Worm (Caenorhabditis elegans): ENCODE measurements around the gene C29A12.6.
A peak's percentile ranks its signal among the peaks of the same experiment; 100 is the strongest.

The C29A12.6 gene

ce11 chrV:10889036-10889435 is 42.0 kb downstream of the C29A12.6 start, which contains the start of gene F32D8.11:
F32D8.11 (minus strand) TSS chrV:10889136.
- no peak for TF ChIP-seq crh-2 (tag; optimal IDR thresholded peaks at IDR 0.05)
- TF ChIP-seq nhr-12 (tag; optimal IDR thresholded peaks at IDR 0.05), result no peak
- TF ChIP-seq ama-1 (optimal IDR thresholded peaks at IDR 0.05), result no peak
- TF ChIP-seq egl-27 (tag; optimal IDR thresholded peaks at IDR 0.05), result no peak
- no peak for TF ChIP-seq nhr-21 (tag; optimal IDR thresholded peaks at IDR 0.05)

ce11 chrV:10889774-10890173 is 42.8 kb downstream of the C29A12.6 start:
- no peak for TF ChIP-seq nhr-10 (tag; optimal IDR thresholded peaks at IDR 0.05)
- TF ChIP-seq crh-2 (tag; optimal IDR thresholded peaks at IDR 0.05), result no peak
- TF ChIP-seq egl-27 (tag; optimal IDR thresholded peaks at IDR 0.05), result no peak
- TF ChIP-seq ama-1 (optimal IDR thresholded peaks at IDR 0.05), result peak; percentile 47

ce11 chrV:10890980-10891379 is 44.0 kb downstream of the C29A12.6 start, which contains the start of gene F32D8.12:
F32D8.12 (minus strand) TSS chrV:10891027.
- no peak for TF ChIP-seq Y55F3AM.14 (GFP tag; optimal IDR thresholded peaks at IDR 0.05)
- TF ChIP-seq ama-1 (optimal IDR thresholded peaks at IDR 0.05), result no peak
- peak; percentile 18 for TF ChIP-seq sma-9 (GFP tag; optimal IDR thresholded peaks at IDR 0.05)
- no peak for TF ChIP-seq sma-9 (tag; optimal IDR thresholded peaks at IDR 0.05)
- no peak for TF ChIP-seq ceh-16 (tag; optimal IDR thresholded peaks at IDR 0.05)
- TF ChIP-seq mdl-1 (tag; optimal IDR thresholded peaks at IDR 0.05), result no peak
- peak in 1 of 2 experiments; percentile 55 for TF ChIP-seq lsy-2 (tag; optimal IDR thresholded peaks at IDR 0.05)
- no peak for TF ChIP-seq egl-27 (tag; optimal IDR thresholded peaks at IDR 0.05)
- no peak for TF ChIP-seq ZK546.5 (tag; optimal IDR thresholded peaks at IDR 0.05)
- no peak for TF ChIP-seq alr-1 (tag; optimal IDR thresholded peaks at IDR 0.05)
- no peak for TF ChIP-seq nhr-12 (tag; optimal IDR thresholded peaks at IDR 0.05)
- TF ChIP-seq R02D3.7 (tag; optimal IDR thresholded peaks at IDR 0.05), result no peak
- TF ChIP-seq nhr-10 (tag; optimal IDR thresholded peaks at IDR 0.05), result no peak
- no peak for TF ChIP-seq nhr-11 (tag; optimal IDR thresholded peaks at IDR 0.05)
- TF ChIP-seq sem-4 (tag; optimal IDR thresholded peaks at IDR 0.05), result no peak
- TF ChIP-seq ztf-11 (tag; optimal IDR thresholded peaks at IDR 0.05), result no peak
- TF ChIP-seq zag-1 (tag; optimal IDR thresholded peaks at IDR 0.05), result no peak
- peak; percentile 16 for TF ChIP-seq F13H6.1 (tag; optimal IDR thresholded peaks at IDR 0.05)
- no peak for TF ChIP-seq ztf-4 (tag; optimal IDR thresholded peaks at IDR 0.05)
- no peak for TF ChIP-seq aly-2 (tag; optimal IDR thresholded peaks at IDR 0.05)
- peak; percentile 13 for TF ChIP-seq blmp-1 (tag; optimal IDR thresholded peaks at IDR 0.05; ENCODE audit: insufficient read depth)
- TF ChIP-seq nhr-25 (tag; optimal IDR thresholded peaks at IDR 0.05), result peak; percentile 42
- TF ChIP-seq nhr-129 (tag; optimal IDR thresholded peaks at IDR 0.05), result peak; percentile 73
- TF ChIP-seq skn-1 (tag; optimal IDR thresholded peaks at IDR 0.05), result no peak
- no peak for TF ChIP-seq elt-3 (tag; optimal IDR thresholded peaks at IDR 0.05)
- no peak for TF ChIP-seq nhr-23 (tag; optimal IDR thresholded peaks at IDR 0.05)
- peak; percentile 34 for TF ChIP-seq crh-2 (tag; optimal IDR thresholded peaks at IDR 0.05)
- TF ChIP-seq unc-55 (GFP tag; optimal IDR thresholded peaks at IDR 0.05), result peak; percentile 20
- TF ChIP-seq peb-1 (tag; optimal IDR thresholded peaks at IDR 0.05), result no peak
- TF ChIP-seq lin-39 (tag; optimal IDR thresholded peaks at IDR 0.05), result no peak
- TF ChIP-seq lin-11 (tag; optimal IDR thresholded peaks at IDR 0.05), result no peak
- TF ChIP-seq snpc-4 (tag; optimal IDR thresholded peaks at IDR 0.05), result no peak
- peak; percentile 64 for TF ChIP-seq nhr-21 (tag; optimal IDR thresholded peaks at IDR 0.05)
- TF ChIP-seq unc-62 (GFP tag; optimal IDR thresholded peaks at IDR 0.05), result no peak
- TF ChIP-seq fos-1 (tag; optimal IDR thresholded peaks at IDR 0.05), result peak; percentile 61
- TF ChIP-seq ztf-1 (GFP tag; conservative IDR thresholded peaks at IDR 0.05), result no peak
- TF ChIP-seq nhr-77 (tag; optimal IDR thresholded peaks at IDR 0.05), result no peak
- no peak for TF ChIP-seq nhr-6 (tag; optimal IDR thresholded peaks at IDR 0.05)
- TF ChIP-seq elt-1 (tag; optimal IDR thresholded peaks at IDR 0.05), result no peak
- TF ChIP-seq nhr-237 (tag; optimal IDR thresholded peaks at IDR 0.05), result no peak
- no peak for TF ChIP-seq mab-5 (tag; optimal IDR thresholded peaks at IDR 0.05)
- peak; percentile 6 for TF ChIP-seq sma-3 (GFP tag; optimal IDR thresholded peaks at IDR 0.05)
- TF ChIP-seq dmd-4 (tag; optimal IDR thresholded peaks at IDR 0.05), result no peak
- peak; percentile 51 for TF ChIP-seq gmeb-1 (tag; optimal IDR thresholded peaks at IDR 0.05)
- no peak for TF ChIP-seq lin-13 (GFP tag; optimal IDR thresholded peaks at IDR 0.05)
- no peak for TF ChIP-seq ceh-82 (tag; optimal IDR thresholded peaks at IDR 0.05)
- no peak for TF ChIP-seq mbf-1 (tag; optimal IDR thresholded peaks at IDR 0.05)
- TF ChIP-seq C34F6.9 (tag; optimal IDR thresholded peaks at IDR 0.05), result peak; percentile 49
- TF ChIP-seq unc-39 (tag; optimal IDR thresholded peaks at IDR 0.05), result no peak
